Worm (Caenorhabditis elegans): ENCODE measurements around the gene D1086.1.

Gene D1086.1

ce11 chrV:14139252-14140100, 40.8 kb downstream of the D1086.1 start:
- TF ChIP-seq unc-62 (GFP tag; optimal IDR thresholded peaks at IDR 0.05) = no peak

- no peak for TF ChIP-seq unc-62 (GFP tag; optimal IDR thresholded peaks at IDR 0.05)
Observed at ce11 chrV:14140733-14141132, 42.1 kb downstream of the D1086.1 start.

ce11 chrV:14141846-14142245, 43.2 kb downstream of the D1086.1 start:
- no peak for TF ChIP-seq unc-62 (GFP tag; optimal IDR thresholded peaks at IDR 0.05)

- TF ChIP-seq unc-62 (GFP tag; optimal IDR thresholded peaks at IDR 0.05) = no peak
Observed at ce11 chrV:14143634-14144033, 45.0 kb downstream of the D1086.1 start.

- no peak for TF ChIP-seq unc-62 (GFP tag; optimal IDR thresholded peaks at IDR 0.05)
Observed at ce11 chrV:14145267-14145666, 46.6 kb downstream of the D1086.1 start, which contains the start of gene par-1. Gene par-1 (minus strand): TSS chrV:14145367.

ce11 chrV:14146199-14146598, 47.5 kb downstream of the D1086.1 start, which contains the start of gene acs-10:
Gene acs-10 (plus strand): TSS chrV:14146499.
- TF ChIP-seq unc-62 (GFP tag; optimal IDR thresholded peaks at IDR 0.05) = no peak

- TF ChIP-seq unc-62 (GFP tag; optimal IDR thresholded peaks at IDR 0.05) = no peak
Observed at ce11 chrV:14147114-14147513, 48.5 kb downstream of the D1086.1 start.

- TF ChIP-seq unc-62 (GFP tag; optimal IDR thresholded peaks at IDR 0.05) = no peak
Observed at ce11 chrV:14149125-14149524, 50.5 kb downstream of the D1086.1 start.

Data from whole organism, dauer.